Worm (Caenorhabditis elegans) whole organism, L4/young adult: ENCODE measurements around the gene msp-142.
A peak's percentile ranks its signal among the peaks of the same experiment; 100 is the strongest.

Experiments used
- W03F9.2 ChIP-seq: fragments of 150-350 bp; optimal IDR thresholded peaks from 2 replicates; lab custom pipeline; 2014; ENCODE audit warnings: missing biosample characterization, missing genetic modification characterization
- dao-5 ChIP-seq: sonication (generic microtip); optimal IDR thresholded peaks from 2 replicates; lab custom pipeline; 2016; ENCODE audit warnings: missing genotype, missing genetic modification characterization, moderate library complexity, missing compliant biosample characterization
- him-1 ChIP-seq: sonication (generic microtip); optimal IDR thresholded peaks from 2 replicates; lab custom pipeline; 2016; ENCODE audit warnings: missing genotype, missing genetic modification reagents, missing genetic modification characterization, missing compliant biosample characterization

Gene msp-142

DNA sequence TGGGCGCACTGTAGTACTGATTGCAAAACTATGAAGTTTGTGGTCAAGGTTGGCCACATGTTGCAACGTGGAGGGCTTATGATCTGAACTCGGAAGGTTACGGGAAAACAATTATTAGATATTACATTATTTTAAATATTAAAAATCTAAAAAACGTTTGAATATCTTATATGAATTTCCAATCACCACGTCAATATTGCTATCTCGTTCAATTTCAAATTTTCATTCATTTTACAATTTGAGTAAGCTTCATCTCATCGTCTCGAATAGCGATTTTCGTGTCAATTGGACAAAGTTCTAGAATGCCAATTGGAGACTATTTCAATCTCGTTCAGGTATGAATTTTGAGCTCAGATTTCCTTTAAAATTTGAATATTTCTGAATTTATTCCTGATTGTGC lies 18.6 kb downstream of the msp-142 start, which contains the start of gene ZK1248.20:
Gene ZK1248.20 (plus strand): TSS at position 301 of the 400 bp plus-strand sequence.
- no peak for TF ChIP-seq him-1 (tag; lab: Kevin White, UChicago)
- TF ChIP-seq dao-5 = no peak
- TF ChIP-seq W03F9.2 (tag; lab: Kevin White, UChicago) = no peak

DNA sequence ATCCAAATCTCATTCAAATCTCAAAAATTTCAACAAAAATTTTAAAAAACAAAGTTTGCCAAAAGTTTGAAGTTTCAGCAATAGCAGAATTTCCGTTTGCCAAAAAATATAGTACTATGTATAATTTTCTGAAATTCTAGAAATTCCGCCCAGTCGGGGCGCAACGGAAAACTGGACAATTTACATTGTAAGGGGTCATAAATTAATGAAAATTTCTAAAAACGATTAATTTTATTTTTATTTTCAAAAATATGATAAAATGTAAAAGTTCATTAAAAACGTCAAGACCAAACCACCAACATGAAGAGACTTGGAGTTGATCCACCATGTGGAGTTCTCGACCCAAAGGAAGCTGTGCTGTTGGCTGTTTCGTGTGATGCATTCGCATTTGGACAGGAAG lies 20.6 kb downstream of the msp-142 start, which contains the start of gene ZK1248.4:
Gene ZK1248.4 (plus strand): TSS at position 301 of the 400 bp plus-strand sequence.
- TF ChIP-seq him-1 (tag; lab: Kevin White, UChicago) (no peak), W03F9.2 (tag; lab: Kevin White, UChicago) (no peak), dao-5 (no peak)

DNA sequence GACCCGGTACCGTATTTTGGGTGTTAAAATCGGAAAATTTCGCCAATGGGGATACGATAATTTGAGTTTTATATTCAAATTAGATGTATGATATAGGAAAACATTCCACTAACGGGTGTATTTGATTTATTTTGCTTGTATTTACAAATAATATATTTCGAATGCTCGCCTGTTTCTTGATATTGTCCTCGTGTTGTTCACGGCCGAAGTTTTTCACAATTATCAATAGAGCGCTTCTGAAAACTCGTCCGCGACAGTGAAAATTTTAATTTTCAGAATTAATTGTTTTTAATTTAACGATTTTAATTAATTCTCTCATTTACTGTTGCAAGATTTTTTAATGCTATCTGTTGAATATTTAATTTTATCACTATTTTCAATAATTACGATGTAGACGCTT lies 21.9 kb downstream of the msp-142 start:
- TF ChIP-seq dao-5 (no peak), W03F9.2 (tag; lab: Kevin White, UChicago) (peak; percentile 61), him-1 (tag; lab: Kevin White, UChicago) (no peak)

DNA sequence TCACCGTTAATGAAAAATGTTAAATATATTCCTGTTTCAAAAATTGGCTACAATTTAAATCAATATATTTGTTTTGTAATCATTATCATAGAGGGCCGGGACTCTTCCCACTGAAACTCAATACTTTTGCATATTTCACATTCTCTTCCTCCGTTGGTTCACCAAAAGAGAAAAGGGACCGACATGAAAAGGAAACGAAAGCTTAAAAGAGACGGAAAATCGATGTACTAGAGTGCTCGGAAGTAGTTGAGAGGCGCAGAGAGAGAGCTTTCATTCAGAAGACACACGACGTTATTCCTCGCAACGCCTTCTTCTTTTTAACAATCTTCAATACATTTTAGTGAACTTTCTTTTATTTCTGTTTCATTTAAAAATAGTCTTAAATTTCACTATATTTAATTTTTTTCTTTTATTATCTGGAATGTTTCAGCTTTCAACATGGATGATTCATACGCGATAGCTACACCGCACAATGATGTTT lies 22.6 kb downstream of the msp-142 start, which contains the start of gene ehs-1:
Gene ehs-1 (plus strand): TSS at position 431 of the 481 bp plus-strand sequence.
- TF ChIP-seq dao-5 (no peak), W03F9.2 (tag; lab: Kevin White, UChicago) (no peak)

DNA sequence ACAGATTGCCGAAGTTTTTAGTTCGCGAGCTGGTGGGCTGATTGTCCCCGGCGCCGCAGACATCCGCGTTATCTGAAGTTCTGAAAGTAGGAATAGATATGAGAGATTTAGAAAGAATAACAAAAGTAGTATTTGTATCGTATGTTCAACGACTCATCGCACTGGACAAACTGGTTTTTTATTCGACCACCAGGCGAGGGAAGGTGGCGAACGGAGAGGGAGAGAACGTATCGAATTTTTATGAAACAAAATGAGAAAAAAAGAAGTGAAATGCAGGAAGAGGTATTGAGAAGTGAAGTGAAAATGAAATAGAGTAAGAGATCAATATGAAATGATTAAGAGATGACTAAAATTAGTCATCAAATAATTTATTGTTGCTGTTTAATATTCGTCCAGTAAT lies 29.6 kb downstream of the msp-142 start, which contains the start of gene tbc-2:
Gene tbc-2 (minus strand): TSS at position 80 of the 400 bp plus-strand sequence.
- TF ChIP-seq him-1 (tag; lab: Kevin White, UChicago) (no peak), W03F9.2 (tag; lab: Kevin White, UChicago) (no peak)

DNA sequence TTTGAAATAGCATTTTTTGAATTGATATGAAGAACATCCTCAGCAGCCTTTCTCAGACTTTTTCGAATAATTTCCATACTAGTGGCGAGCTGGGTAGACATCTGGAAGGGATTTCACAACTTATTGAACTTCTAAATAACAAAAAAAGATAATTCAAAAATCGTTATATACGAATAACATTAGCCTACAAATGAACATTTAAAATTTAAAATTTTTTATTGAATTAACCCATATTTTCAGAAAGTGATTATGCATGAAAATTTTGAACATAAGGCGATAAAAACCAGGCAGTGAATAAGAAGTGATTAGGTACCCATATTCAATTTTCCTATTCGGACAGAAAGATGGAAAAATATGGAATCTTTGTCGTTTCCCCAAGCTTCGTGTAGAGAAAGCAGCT lies 30.8 kb downstream of the msp-142 start, which contains the start of gene ZK1248.11:
Gene ZK1248.11 (minus strand): TSS at position 101 of the 400 bp plus-strand sequence.
- TF ChIP-seq W03F9.2 (tag; lab: Kevin White, UChicago) (no peak), him-1 (tag; lab: Kevin White, UChicago) (no peak), dao-5 (no peak)

DNA sequence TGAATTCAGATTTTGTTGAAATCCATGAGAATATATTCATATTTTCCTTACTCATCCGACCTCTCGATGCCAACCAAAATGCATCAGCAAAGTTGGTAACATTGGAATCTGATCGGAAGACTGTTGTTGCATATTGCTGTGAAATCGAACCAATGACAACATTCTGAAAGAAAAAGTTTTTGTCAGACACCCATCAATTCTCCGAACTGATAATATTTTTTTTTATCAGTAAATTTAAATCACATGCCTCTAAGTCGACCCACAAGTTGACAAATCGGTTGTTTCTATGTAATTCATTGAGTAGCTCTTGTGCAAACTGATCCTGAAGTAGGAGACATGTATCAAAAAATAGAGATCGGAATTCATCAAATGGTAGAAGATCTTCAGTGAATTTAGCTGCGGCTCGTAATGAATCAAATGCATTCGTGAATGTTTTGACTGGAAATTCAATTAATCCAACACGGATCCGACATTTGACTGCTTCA lies 32.3 kb downstream of the msp-142 start, which contains the start of gene col-74:
Gene col-74 (plus strand): TSS at position 435 of the 485 bp plus-strand sequence.
- no peak for TF ChIP-seq him-1 (tag; lab: Kevin White, UChicago)
- TF ChIP-seq dao-5 = no peak
- TF ChIP-seq W03F9.2 (tag; lab: Kevin White, UChicago) = no peak

DNA sequence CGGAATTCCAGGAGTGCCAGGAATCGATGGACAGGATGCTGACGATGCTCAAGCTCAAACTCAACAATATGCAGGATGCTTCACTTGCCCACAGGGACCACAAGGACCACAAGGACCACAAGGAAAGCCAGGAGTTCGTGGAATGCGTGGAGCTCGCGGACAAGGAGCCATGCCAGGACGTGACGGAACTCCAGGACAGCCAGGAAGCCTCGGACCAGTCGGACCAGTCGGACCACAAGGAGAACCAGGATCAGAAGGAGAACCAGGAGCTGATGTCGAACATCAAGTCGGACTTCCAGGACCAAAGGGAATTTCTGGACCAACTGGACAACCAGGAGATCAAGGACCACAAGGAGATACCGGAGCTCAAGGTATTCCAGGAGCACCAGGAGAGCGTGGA lies 33.6 kb downstream of the msp-142 start:
- no peak for TF ChIP-seq him-1 (tag; lab: Kevin White, UChicago)
- no peak for TF ChIP-seq dao-5
- no peak for TF ChIP-seq W03F9.2 (tag; lab: Kevin White, UChicago)

DNA sequence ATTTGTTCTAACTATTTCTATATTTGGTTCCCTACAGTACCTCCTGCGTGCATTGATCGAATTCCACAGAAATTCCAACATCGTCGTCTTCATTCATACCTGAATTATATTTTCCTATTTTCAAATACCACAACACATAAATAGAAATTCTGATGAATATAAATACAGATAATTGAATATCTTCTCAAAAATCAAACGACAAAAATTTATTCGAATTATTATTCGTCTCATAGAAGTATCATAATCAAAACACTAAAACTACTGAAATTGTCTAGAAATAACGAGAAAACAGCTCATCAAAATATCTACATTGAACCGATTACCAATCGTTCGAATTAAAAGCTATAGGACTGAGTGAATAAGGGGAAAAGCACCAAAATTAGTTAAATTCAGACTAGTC lies 35.4 kb downstream of the msp-142 start, which contains the start of gene gtap-1:
Gene gtap-1 (minus strand): TSS at position 101 of the 400 bp plus-strand sequence.
- no peak for TF ChIP-seq dao-5
- no peak for TF ChIP-seq W03F9.2 (tag; lab: Kevin White, UChicago)
- TF ChIP-seq him-1 (tag; lab: Kevin White, UChicago) = no peak

DNA sequence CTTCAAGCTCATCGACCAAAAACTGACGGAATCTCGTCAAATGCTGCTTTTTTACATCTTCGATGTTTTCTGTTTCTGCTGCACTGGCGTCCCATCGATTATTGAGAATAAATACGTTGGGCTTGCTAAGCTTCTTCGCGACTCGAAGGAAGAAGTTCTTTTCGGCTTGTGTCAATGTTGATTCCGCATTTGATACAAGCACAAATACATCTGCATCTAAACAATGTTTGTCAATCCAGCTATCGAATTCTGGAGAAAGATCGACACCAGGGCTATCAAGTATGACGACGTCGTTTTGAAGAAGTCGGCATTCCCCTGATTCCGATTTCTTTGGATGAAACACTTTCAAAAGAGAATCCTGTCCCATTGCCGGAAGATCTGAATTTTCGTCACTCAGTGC lies 37.4 kb downstream of the msp-142 start:
- TF ChIP-seq W03F9.2 (tag; lab: Kevin White, UChicago) (no peak), dao-5 (no peak), him-1 (tag; lab: Kevin White, UChicago) (no peak)

DNA sequence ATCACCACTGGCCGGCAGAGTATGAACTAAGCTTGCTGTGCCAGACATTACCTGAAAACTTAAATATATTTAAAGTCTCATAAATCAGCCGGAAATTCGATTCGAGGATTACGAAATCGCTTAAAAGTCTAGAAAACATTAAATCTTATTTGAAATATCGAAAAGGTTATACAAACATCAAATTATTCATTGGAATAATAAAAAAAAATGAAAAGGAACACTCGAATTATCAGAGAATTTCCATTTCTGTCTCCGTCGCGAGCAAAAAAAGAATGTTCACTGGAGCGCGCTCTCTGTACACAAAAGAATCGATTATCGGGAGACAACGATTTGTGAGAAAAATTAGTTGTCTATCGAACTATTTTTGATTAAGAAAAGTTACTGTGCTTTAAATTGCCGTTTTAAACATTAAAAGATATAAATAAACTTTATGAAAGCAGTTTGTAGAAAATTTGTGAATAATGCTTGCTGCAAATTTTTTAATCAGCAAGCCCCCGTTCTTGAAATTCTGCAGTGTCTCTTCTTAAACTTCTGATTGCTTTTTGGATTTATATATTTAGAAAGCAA lies 38.5 kb downstream of the msp-142 start, which contains the start of gene fzo-1:
Gene fzo-1 (minus strand): TSS at position 51 of the 567 bp plus-strand sequence.
- TF ChIP-seq him-1 (tag; lab: Kevin White, UChicago) (no peak), W03F9.2 (tag; lab: Kevin White, UChicago) (peak; percentile 34), dao-5 (no peak)

DNA sequence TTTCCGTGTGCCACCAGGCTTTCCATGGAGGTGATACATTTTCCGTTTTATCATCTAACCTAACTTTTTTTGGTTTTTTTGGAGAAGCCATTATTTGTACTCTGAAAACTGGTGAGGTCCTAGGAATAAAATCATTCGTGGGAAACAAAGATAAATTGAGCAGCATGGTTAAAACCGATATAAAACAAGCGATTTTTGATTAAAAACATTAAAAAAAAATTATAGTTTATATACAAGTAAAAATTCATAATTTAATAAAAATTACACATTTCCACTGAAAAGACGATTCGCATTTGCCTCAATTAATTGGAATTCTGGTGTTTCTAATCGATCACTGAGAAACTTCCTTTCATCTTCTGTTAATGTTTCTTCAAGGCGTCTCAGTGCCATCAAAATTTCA lies 40.7 kb downstream of the msp-142 start, which contains the start of gene ZK1248.15:
Gene ZK1248.15 (minus strand): TSS at position 101 of the 400 bp plus-strand sequence.
- no peak for TF ChIP-seq dao-5
- TF ChIP-seq him-1 (tag; lab: Kevin White, UChicago) = no peak
- TF ChIP-seq W03F9.2 (tag; lab: Kevin White, UChicago) = no peak

DNA sequence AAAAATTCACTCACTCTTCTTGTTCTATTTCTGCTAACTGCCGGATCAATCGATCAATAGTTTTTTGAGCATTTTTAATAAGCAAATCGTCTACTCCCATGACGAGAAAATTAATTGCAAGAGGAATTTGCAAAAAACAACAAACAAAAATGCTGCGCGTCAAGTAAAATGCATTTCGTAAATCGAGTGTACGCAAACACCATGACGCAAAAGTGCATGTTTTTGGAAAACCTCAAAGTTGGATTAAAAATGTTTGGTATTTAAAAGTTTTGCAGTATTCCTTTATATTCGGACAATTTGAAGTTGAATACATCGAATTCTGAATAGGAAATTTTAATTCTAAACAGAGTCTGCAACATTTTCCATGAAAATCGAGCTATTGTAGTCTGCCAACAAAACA lies 41.5 kb downstream of the msp-142 start, which contains the start of gene ZK1248.19:
Gene ZK1248.19 (minus strand): TSS at position 188 of the 400 bp plus-strand sequence.
- peak; percentile 38 for TF ChIP-seq W03F9.2 (tag; lab: Kevin White, UChicago)
- no peak for TF ChIP-seq dao-5

DNA sequence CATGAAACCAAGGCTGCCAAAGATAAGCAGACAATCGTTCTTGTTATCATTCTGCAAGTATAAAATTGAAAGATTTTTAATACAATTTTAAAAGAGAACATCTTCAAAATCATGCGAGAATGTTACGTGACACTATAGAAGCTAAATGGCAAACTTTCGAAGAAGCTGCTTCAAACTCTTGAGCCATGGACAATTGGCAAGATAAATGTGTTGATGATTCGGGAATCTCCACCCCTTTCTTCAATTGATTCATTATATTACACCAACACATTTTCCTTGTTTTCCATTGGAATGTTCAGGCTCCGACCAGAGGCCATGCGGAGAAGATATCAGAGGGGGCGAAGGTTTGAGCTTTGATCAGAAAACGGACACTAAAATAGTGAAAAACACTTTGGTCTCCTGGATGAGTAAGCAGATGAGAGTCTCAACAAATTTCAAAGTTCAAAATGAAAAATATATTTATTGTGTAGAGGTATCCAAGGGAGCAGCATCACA lies 43.4 kb downstream of the msp-142 start, which contains the start of gene lec-5:
Gene lec-5 (minus strand): TSS at position 51 of the 495 bp plus-strand sequence.
- no peak for TF ChIP-seq W03F9.2 (tag; lab: Kevin White, UChicago)
- no peak for TF ChIP-seq him-1 (tag; lab: Kevin White, UChicago)
- TF ChIP-seq dao-5 = no peak
